Worm (Caenorhabditis elegans) whole organism, young adult: Measurements from ENCODE around the gene Y113G7A.13.

Experiments used
- B0019.2 ChIP-seq: fragments of 200-800 bp; sonication (Bioruptor generic); conservative IDR thresholded peaks from 2 replicates; pipeline ENCODE4 v1.3.6; 2022; ENCODE audit warnings: missing genetic modification reagents, missing genetic modification characterization, missing compliant biosample characterization
- F37B4.10 ChIP-seq: fragments of 200-800 bp; sonication (Bioruptor generic); IDR thresholded peaks from 2 replicates; pipeline ENCODE4 v1.3.6; 2022; ENCODE audit warnings: missing genetic modification characterization, missing compliant biosample characterization
- F39B2.1 ChIP-seq: fragments of 200-800 bp; sonication (Bioruptor generic); IDR thresholded peaks from 2 replicates; pipeline ENCODE4 v1.3.6; 2022; ENCODE audit warnings: missing genetic modification reagents, missing genetic modification characterization, missing compliant biosample characterization
- F52B5.7 ChIP-seq: sonication (generic microtip); optimal IDR thresholded peaks from 2 replicates; lab custom pipeline; 2016; ENCODE audit warnings: mild to moderate bottlenecking, missing genetic modification characterization, missing compliant biosample characterization
- K11D2.4 ChIP-seq: fragments of 200-800 bp; sonication (Bioruptor generic); IDR thresholded peaks from 2 replicates; pipeline ENCODE4 v1.3.6; 2022; ENCODE audit warnings: missing genetic modification reagents, missing genetic modification characterization, missing compliant biosample characterization
- T26A5.8 ChIP-seq: sonication (generic microtip); optimal IDR thresholded peaks from 2 replicates; lab custom pipeline; 2016; ENCODE audit warnings: missing genetic modification characterization, missing compliant biosample characterization
- Y56A3A.18 ChIP-seq: fragments of 200-800 bp; sonication (Bioruptor generic); IDR thresholded peaks from 2 replicates; pipeline ENCODE4 v1.3.6; 2022; ENCODE audit warnings: missing genetic modification reagents, missing genetic modification characterization, missing compliant biosample characterization
- Y79H2A.3 ChIP-seq: fragments of 200-800 bp; sonication (Bioruptor generic); conservative IDR thresholded peaks from 2 replicates; pipeline ENCODE4 v1.3.6; 2022; ENCODE audit warnings: missing genetic modification reagents, missing genetic modification characterization, missing compliant biosample characterization
- ama-1 ChIP-seq, 3 experiments: fragments of 150-350 bp in 1 of 3; sonication (generic microtip) in 2 of 3; optimal IDR thresholded peaks; 2 replicates each; lab custom pipeline; 2014 to 2018; ENCODE audit warnings: missing biosample characterization in 2 of 3, missing genetic modification characterization in 2 of 3, missing genetic modification reagents in 2 of 3
- aptf-2 ChIP-seq: fragments of 200-800 bp; sonication (Bioruptor generic); conservative IDR thresholded peaks from 2 replicates; pipeline ENCODE4 v1.3.6; 2022; ENCODE audit warnings: missing genetic modification reagents, missing genetic modification characterization, missing compliant biosample characterization
- atf-7 ChIP-seq: sonication (generic microtip); optimal IDR thresholded peaks from 2 replicates; lab custom pipeline; 2017; ENCODE audit warnings: mild to moderate bottlenecking, missing genetic modification characterization, missing compliant biosample characterization
- athp-1 ChIP-seq: sonication (generic microtip); optimal IDR thresholded peaks from 2 replicates; lab custom pipeline; 2017; ENCODE audit warnings: mild to moderate bottlenecking, missing genetic modification characterization, missing compliant biosample characterization
- attf-5 ChIP-seq: fragments of 200-800 bp; sonication (Bioruptor generic); optimal IDR thresholded peaks from 2 replicates; lab custom pipeline; 2018; ENCODE audit warnings: mild to moderate bottlenecking, missing genetic modification characterization, missing compliant biosample characterization
- bed-1 ChIP-seq: fragments of 200-800 bp; sonication (Bioruptor generic); IDR thresholded peaks from 2 replicates; pipeline ENCODE4 v1.3.6; 2022; ENCODE audit warnings: missing genetic modification reagents, missing genetic modification characterization, missing compliant biosample characterization
- cebp-1 ChIP-seq, 2 experiments: fragments of 200-800 bp in 1 of 2; sonication (Bioruptor generic) in 1 of 2; sonication (generic microtip) in 1 of 2; IDR thresholded peaks in 1 of 2; optimal IDR thresholded peaks in 1 of 2; 2 replicates each; pipeline versions ENCODE4 v1.3.6 to Lab custom; 2017 to 2022; ENCODE audit warnings: missing compliant biosample characterization in 2 of 2, missing genetic modification characterization in 2 of 2, mild to moderate bottlenecking in 1 of 2, missing genetic modification reagents in 1 of 2, moderate library complexity in 1 of 2
- ceh-40 ChIP-seq: fragments of 200-800 bp; sonication (Bioruptor generic); IDR thresholded peaks from 2 replicates; pipeline ENCODE4 v1.3.6; 2022; ENCODE audit warnings: missing genetic modification characterization, missing compliant biosample characterization
- ceh-79 ChIP-seq: sonication (generic microtip); optimal IDR thresholded peaks from 2 replicates; lab custom pipeline; 2017; ENCODE audit warnings: mild to moderate bottlenecking, missing genetic modification characterization, missing compliant biosample characterization
- ceh-91 ChIP-seq: fragments of 200-800 bp; sonication (Bioruptor generic); IDR thresholded peaks from 2 replicates; pipeline ENCODE4 v1.3.6; 2022; ENCODE audit warnings: missing genetic modification reagents, missing genetic modification characterization, missing compliant biosample characterization
- chd-7 ChIP-seq: sonication (generic microtip); optimal IDR thresholded peaks from 2 replicates; lab custom pipeline; 2016; ENCODE audit warnings: mild to moderate bottlenecking, missing genetic modification characterization, moderate library complexity, missing compliant biosample characterization
- dpff-1 ChIP-seq: sonication (generic microtip); optimal IDR thresholded peaks from 2 replicates; lab custom pipeline; 2017; ENCODE audit warnings: mild to moderate bottlenecking, missing genetic modification characterization, missing compliant biosample characterization
- egl-44 ChIP-seq: fragments of 200-800 bp; sonication (Bioruptor generic); IDR thresholded peaks from 2 replicates; pipeline ENCODE4 v1.3.6; 2022; ENCODE audit warnings: missing genetic modification reagents, missing genetic modification characterization, missing compliant biosample characterization
- ekl-4 ChIP-seq: fragments of 200-800 bp; sonication (Bioruptor generic); IDR thresholded peaks from 2 replicates; pipeline ENCODE4 v1.3.6; 2022; ENCODE audit warnings: missing genetic modification reagents, missing genetic modification characterization, missing compliant biosample characterization
- him-1 ChIP-seq: sonication (generic microtip); optimal IDR thresholded peaks from 2 replicates; lab custom pipeline; 2016; ENCODE audit warnings: missing genotype, missing genetic modification reagents, missing genetic modification characterization, missing compliant biosample characterization
- hlh-26 ChIP-seq: fragments of 200-800 bp; sonication (Bioruptor generic); conservative IDR thresholded peaks from 2 replicates; pipeline ENCODE4 v1.3.6; 2022; ENCODE audit warnings: missing genetic modification reagents, missing genetic modification characterization, missing compliant biosample characterization
- hmg-20 ChIP-seq: fragments of 200-800 bp; sonication (Bioruptor generic); IDR thresholded peaks from 2 replicates; pipeline ENCODE4 v1.3.6; 2022; ENCODE audit warnings: missing genetic modification reagents, missing genetic modification characterization, missing compliant biosample characterization
- lin-54 ChIP-seq: fragments of 200-800 bp; sonication (Bioruptor generic); optimal IDR thresholded peaks from 2 replicates; lab custom pipeline; 2018; ENCODE audit warnings: mild to moderate bottlenecking, missing genetic modification characterization, missing compliant biosample characterization
- lir-1 ChIP-seq: fragments of 200-800 bp; sonication (Bioruptor generic); conservative IDR thresholded peaks from 2 replicates; pipeline ENCODE4 v1.3.6; 2022; ENCODE audit warnings: missing genetic modification reagents, missing genetic modification characterization, missing compliant biosample characterization
- lsl-1 ChIP-seq: fragments of 200-800 bp; sonication (Bioruptor generic); optimal IDR thresholded peaks from 2 replicates; lab custom pipeline; 2018; ENCODE audit warnings: mild to moderate bottlenecking, missing genetic modification characterization, moderate library complexity, missing compliant biosample characterization
- madf-10 ChIP-seq: sonication (generic microtip); optimal IDR thresholded peaks from 2 replicates; lab custom pipeline; 2016; ENCODE audit warnings: mild to moderate bottlenecking, missing genetic modification characterization, missing compliant biosample characterization
- madf-3 ChIP-seq: fragments of 200-800 bp; sonication (Bioruptor generic); IDR thresholded peaks from 2 replicates; pipeline ENCODE4 v1.3.6; 2022; ENCODE audit warnings: missing genetic modification reagents, missing genetic modification characterization, missing compliant biosample characterization
- madf-6 ChIP-seq: fragments of 200-800 bp; sonication (Bioruptor generic); IDR thresholded peaks from 2 replicates; pipeline ENCODE4 v1.3.6; 2022; ENCODE audit warnings: missing genetic modification reagents, missing genetic modification characterization, missing compliant biosample characterization
- madf-8 ChIP-seq: fragments of 200-800 bp; sonication (Bioruptor generic); conservative IDR thresholded peaks from 2 replicates; pipeline ENCODE4 v1.3.6; 2022; ENCODE audit warnings: missing genetic modification reagents, missing genetic modification characterization, missing compliant biosample characterization
- mes-4 ChIP-seq: sonication (generic microtip); optimal IDR thresholded peaks from 2 replicates; lab custom pipeline; 2016; ENCODE audit warnings: missing genotype, missing genetic modification characterization, missing compliant biosample characterization
- mxl-1 ChIP-seq: sonication (generic microtip); optimal IDR thresholded peaks from 2 replicates; lab custom pipeline; 2016; ENCODE audit warnings: missing genetic modification characterization, missing compliant biosample characterization
- nhr-80 ChIP-seq: sonication (generic microtip); optimal IDR thresholded peaks from 2 replicates; lab custom pipeline; 2016; ENCODE audit warnings: missing genetic modification characterization, missing compliant biosample characterization
- nhr-90 ChIP-seq: sonication (generic microtip); optimal IDR thresholded peaks from 2 replicates; lab custom pipeline; 2016; ENCODE audit warnings: missing genotype, mild to moderate bottlenecking, missing genetic modification characterization, missing compliant biosample characterization
- pbrm-1 ChIP-seq: fragments of 200-800 bp; sonication (Bioruptor generic); IDR thresholded peaks from 2 replicates; pipeline ENCODE4 v1.3.6; 2022; ENCODE audit warnings: missing genetic modification reagents, missing genetic modification characterization, missing compliant biosample characterization
- pha-4 ChIP-seq: fragments of 150-350 bp; sonication (generic microtip); optimal IDR thresholded peaks from 2 replicates; lab custom pipeline; 2014; ENCODE audit warnings: missing biosample characterization, missing genetic modification reagents, missing genetic modification characterization
- snpc-1.3 ChIP-seq: sonication (generic microtip); optimal IDR thresholded peaks from 2 replicates; lab custom pipeline; 2017; ENCODE audit warnings: missing genetic modification characterization, mild to moderate bottlenecking, missing compliant biosample characterization, antibody characterized with exemption, moderate library complexity, missing genotype, missing genetic modification reagents; ENCODE audit not compliant: insufficient read depth
- snpc-3.4 ChIP-seq: sonication (generic microtip); optimal IDR thresholded peaks from 2 replicates; lab custom pipeline; 2017; ENCODE audit warnings: missing genetic modification characterization, mild to moderate bottlenecking, missing compliant biosample characterization, antibody characterized with exemption, moderate library complexity, missing genotype, missing genetic modification reagents
- snpc-4 ChIP-seq, 5 experiments: fragments of 150-350 bp in 1 of 5; sonication (generic microtip) in 4 of 5; optimal IDR thresholded peaks; 2 replicates each; lab custom pipeline; 2014 to 2018; ENCODE audit warnings: missing genetic modification characterization in 5 of 5, missing biosample characterization in 3 of 5, antibody characterized with exemption in 2 of 5, mild to moderate bottlenecking in 2 of 5, missing compliant biosample characterization in 2 of 5, missing genotype in 2 of 5, moderate library complexity in 2 of 5, missing genetic modification reagents in 1 of 5
- sptf-2 ChIP-seq: fragments of 200-800 bp; sonication (Bioruptor generic); optimal IDR thresholded peaks from 2 replicates; lab custom pipeline; 2018; ENCODE audit warnings: mild to moderate bottlenecking, missing genetic modification characterization, missing compliant biosample characterization
- tbp1 ChIP-seq: fragments of 200-800 bp; sonication (Bioruptor generic); optimal IDR thresholded peaks from 2 replicates; lab custom pipeline; 2018; ENCODE audit warnings: mild to moderate bottlenecking, missing genetic modification characterization, missing compliant biosample characterization
- unc-62 ChIP-seq: fragments of 150-350 bp; optimal IDR thresholded peaks from 2 replicates; lab custom pipeline; 2014; ENCODE audit warnings: missing biosample characterization, missing genetic modification reagents, missing genetic modification characterization
- ztf-6 ChIP-seq: fragments of 200-800 bp; sonication (Bioruptor generic); IDR thresholded peaks from 2 replicates; pipeline ENCODE4 v1.3.6; 2022; ENCODE audit warnings: missing genetic modification reagents, missing genetic modification characterization, missing compliant biosample characterization

Y113G7A.13 gene

DNA sequence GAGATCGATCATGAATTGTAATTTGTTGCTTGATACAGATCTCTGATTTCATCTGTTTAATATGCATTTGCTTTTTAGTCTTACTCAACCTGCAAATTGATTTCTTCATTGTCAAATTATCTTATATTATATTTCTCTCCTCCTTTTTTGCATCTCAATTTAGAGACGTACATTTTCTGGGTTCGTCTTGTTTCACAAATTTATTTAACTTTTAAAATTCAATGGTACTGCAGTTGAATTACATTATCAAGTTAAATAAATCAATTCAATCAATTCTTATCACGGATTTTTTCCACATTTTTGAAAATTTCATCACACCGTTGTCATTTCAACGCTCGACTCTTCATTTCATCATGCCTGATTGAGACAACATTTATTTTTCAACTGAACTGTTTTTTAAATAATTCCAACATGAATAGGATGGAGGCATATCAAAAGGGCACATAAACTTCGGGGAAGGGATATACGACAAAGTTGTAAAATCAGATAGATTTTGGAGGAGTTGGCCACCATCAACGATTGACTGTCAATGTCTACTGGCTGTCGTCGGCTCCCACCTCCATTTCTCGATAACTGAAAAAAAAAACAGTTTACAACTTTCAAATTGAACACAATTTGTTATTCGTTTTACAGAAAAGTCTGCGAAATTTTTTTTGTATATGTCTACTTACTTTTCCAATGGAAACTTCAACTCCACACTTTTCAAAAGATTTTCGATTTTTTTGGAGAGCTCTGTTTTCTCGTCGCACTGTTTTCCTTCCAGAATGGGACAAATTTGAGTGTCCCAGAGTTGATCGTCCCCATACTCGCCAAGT lies 14.5 kb downstream of the Y113G7A.13 start (continued):
- TF ChIP-seq nhr-80 (peak; percentile 16), ceh-40 (GFP tag; lab: Robert Waterston, UW) (no peak), cebp-1 (GFP tag; IDR thresholded peaks at IDR 0.05; lab: Robert Waterston, UW) (peak; percentile 70), cebp-1 (tag; optimal IDR thresholded peaks at IDR 0.05; lab: Kevin White, UChicago) (peak; percentile 85), unc-62 (GFP tag; lab: Kevin White, UChicago) (no peak), athp-1 (no peak), attf-5 (GFP tag; lab: Kevin White, UChicago) (peak; percentile 69), pha-4 (tag; lab: Kevin White, UChicago) (peak; percentile 46), mes-4 (tag; lab: Kevin White, UChicago) (no peak), lir-1 (GFP tag; lab: Robert Waterston, UW) (no peak), snpc-3.4 (tag; lab: Kevin White, UChicago) (peak; percentile 12), hmg-20 (GFP tag; lab: Robert Waterston, UW) (no peak), snpc-4 (GFP tag; optimal IDR thresholded peaks at IDR 0.05; lab: Kevin White, UChicago) (no peak), snpc-4 (tag; optimal IDR thresholded peaks at IDR 0.05; lab: Kevin White, UChicago) (peak in 1 of 4 experiments; percentile 34), ama-1 (optimal IDR thresholded peaks at IDR 0.05; lab: Kevin White, UChicago) (peak; percentile 66), ama-1 (GFP tag; optimal IDR thresholded peaks at IDR 0.05; lab: Kevin White, UChicago) (no peak), mxl-1 (tag; lab: Kevin White, UChicago) (no peak), T26A5.8 (tag; lab: Kevin White, UChicago) (no peak), F37B4.10 (GFP tag; lab: Robert Waterston, UW) (no peak), nhr-90 (tag; lab: Kevin White, UChicago) (peak; percentile 72), aptf-2 (no peak), F39B2.1 (GFP tag; lab: Robert Waterston, UW) (no peak), ceh-79 (no peak), madf-10 (tag; lab: Kevin White, UChicago) (peak; percentile 44), atf-7 (tag; lab: Kevin White, UChicago) (peak; percentile 32), pbrm-1 (GFP tag; lab: Robert Waterston, UW) (peak; percentile 4; the same call in 1 of the 2 replicates), lsl-1 (GFP tag; lab: Kevin White, UChicago) (no peak)
- TF ChIP-seq, all 124 proteins: peak for 18

DNA sequence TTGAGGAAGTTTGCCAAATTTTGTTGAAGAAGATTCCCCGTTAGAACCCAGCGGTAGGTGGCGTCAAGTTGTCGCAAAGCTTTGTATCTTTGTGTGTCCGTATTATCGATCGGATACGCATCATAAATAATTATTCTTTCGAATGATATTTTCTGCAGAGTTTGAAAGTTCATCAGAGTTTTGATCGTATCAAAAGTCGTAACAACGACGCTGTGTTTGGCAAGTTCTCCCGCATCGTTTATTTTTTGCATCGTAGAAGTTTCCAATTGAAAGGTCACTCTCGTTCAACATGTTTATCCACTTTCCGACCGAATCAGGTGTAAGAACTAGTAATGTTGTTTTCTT lies 15.1 kb downstream of the Y113G7A.13 start:
- TF ChIP-seq Y79H2A.3 (GFP tag; lab: Robert Waterston, UW) = no peak
- TF ChIP-seq K11D2.4 = 0 out of 2 replicates have a peak, but pooled peaks have one; percentile 36
- TF ChIP-seq ceh-91 (GFP tag; lab: Robert Waterston, UW) = no peak
- no peak for TF ChIP-seq sptf-2 (GFP tag; lab: Kevin White, UChicago)
- 0 out of 2 replicates have a peak, but pooled peaks have one; percentile 20 for TF ChIP-seq ekl-4 (GFP tag; lab: Robert Waterston, UW)
- TF ChIP-seq B0019.2 (GFP tag; lab: Robert Waterston, UW) = no peak
- no peak for TF ChIP-seq aptf-2
- TF ChIP-seq egl-44 (GFP tag; lab: Robert Waterston, UW) = no peak
- TF ChIP-seq snpc-1.3 (tag; lab: Kevin White, UChicago) = no peak
- no peak for TF ChIP-seq hlh-26
- no peak for TF ChIP-seq bed-1 (GFP tag; lab: Robert Waterston, UW)
- TF ChIP-seq dpff-1 = no peak
- no peak for TF ChIP-seq ztf-6 (GFP tag; lab: Robert Waterston, UW)
- no peak for TF ChIP-seq F52B5.7 (tag; lab: Kevin White, UChicago)
- TF ChIP-seq him-1 (tag; lab: Kevin White, UChicago) = no peak
- no peak for TF ChIP-seq lin-54
- TF ChIP-seq madf-8 = no peak
- TF ChIP-seq madf-6 (GFP tag; lab: Robert Waterston, UW) = no peak
- TF ChIP-seq madf-3 = no peak
- TF ChIP-seq F39B2.1 (GFP tag; lab: Robert Waterston, UW) = no peak
- peak; percentile 7; the same call in 1 of the 2 replicates for TF ChIP-seq Y56A3A.18 (GFP tag; lab: Robert Waterston, UW)
- no peak for TF ChIP-seq tbp1 (GFP tag; lab: Kevin White, UChicago)
- TF ChIP-seq chd-7 (tag; lab: Kevin White, UChicago) = no peak
- 0 out of 2 replicates have a peak, but pooled peaks have one; percentile 11 for TF ChIP-seq ceh-40 (GFP tag; lab: Robert Waterston, UW)
